Fruit fly (Drosophila melanogaster) whole organism, embryonic: ENCODE results near the gene Acp76A.

Experiments
- ATbp ChIP-seq: fragments of 200-800 bp; sonication (Bioruptor generic); optimal IDR thresholded peaks from 2 replicates; lab custom pipeline; 2017; ENCODE audit warnings: missing biosample characterization, mild to moderate bottlenecking, missing genetic modification characterization, missing genetic modification reagents
- Bdp1 ChIP-seq: fragments of 200-800 bp; sonication (Bioruptor generic); optimal IDR thresholded peaks from 3 replicates; lab custom pipeline; 2016; ENCODE audit warnings: missing biosample characterization, missing genetic modification characterization
- BtbVII ChIP-seq: fragments of 200-800 bp; sonication (Bioruptor generic); optimal IDR thresholded peaks from 3 replicates; lab custom pipeline; 2017; ENCODE audit warnings: missing biosample characterization, mild to moderate bottlenecking, missing genetic modification characterization
- CG10209 ChIP-seq: fragments of 200-800 bp; sonication (Bioruptor generic); optimal IDR thresholded peaks from 3 replicates; lab custom pipeline; 2017; ENCODE audit warnings: missing biosample characterization, mild to moderate bottlenecking, missing genetic modification characterization, missing genetic modification reagents
- CG10321 ChIP-seq: fragments of 200-800 bp; sonication (Bioruptor generic); IDR thresholded peaks from 2 replicates; pipeline ENCODE4 v1.3.6; 2022; ENCODE audit warnings: missing biosample characterization, missing genetic modification characterization
- CG13894 ChIP-seq: fragments of 200-800 bp; sonication (Bioruptor generic); optimal IDR thresholded peaks from 3 replicates; lab custom pipeline; 2018; ENCODE audit warnings: missing biosample characterization, mild to moderate bottlenecking, missing genetic modification characterization, moderate library complexity
- CG14441 ChIP-seq: fragments of 200-800 bp; sonication (Bioruptor generic); IDR thresholded peaks from 2 replicates; pipeline ENCODE4 v1.3.6; 2022; ENCODE audit warnings: missing biosample characterization, missing genetic modification characterization
- CG17359 ChIP-seq: fragments of 200-800 bp; sonication (Bioruptor generic); optimal IDR thresholded peaks from 3 replicates; lab custom pipeline; 2018; ENCODE audit warnings: missing biosample characterization, mild to moderate bottlenecking, missing genetic modification characterization, moderate library complexity
- CG1792 ChIP-seq: fragments of 200-800 bp; sonication (Bioruptor generic); optimal IDR thresholded peaks from 2 replicates; lab custom pipeline; 2016; ENCODE audit warnings: missing biosample characterization, missing genetic modification characterization
- CG2199 ChIP-seq: fragments of 200-800 bp; sonication (Bioruptor generic); IDR thresholded peaks from 3 replicates; pipeline ENCODE4 v1.3.6; 2022; ENCODE audit warnings: missing biosample characterization, missing genetic modification characterization
- CG3281 ChIP-seq: fragments of 200-800 bp; sonication (Bioruptor generic); optimal IDR thresholded peaks from 3 replicates; lab custom pipeline; 2017; ENCODE audit warnings: missing biosample characterization, mild to moderate bottlenecking, missing genetic modification characterization
- CG7372 ChIP-seq: fragments of 200-800 bp; sonication (Bioruptor generic); IDR thresholded peaks from 2 replicates; pipeline ENCODE4 v1.3.6; 2022; ENCODE audit warnings: missing biosample characterization, missing genetic modification characterization
- CG8281 ChIP-seq: fragments of 200-800 bp; sonication (Bioruptor generic); optimal IDR thresholded peaks from 2 replicates; lab custom pipeline; 2018; ENCODE audit warnings: missing biosample characterization, mild to moderate bottlenecking, missing genetic modification characterization, moderate library complexity
- CrebB ChIP-seq: fragments of 200-800 bp; sonication (Bioruptor generic); optimal IDR thresholded peaks from 3 replicates; lab custom pipeline; 2018; ENCODE audit warnings: missing biosample characterization, mild to moderate bottlenecking, missing genetic modification characterization
- Dll ChIP-seq: fragments of 200-800 bp; sonication (Bioruptor generic); IDR thresholded peaks from 4 replicates; pipeline ENCODE4 v1.3.6; 2022; ENCODE audit warnings: missing biosample characterization, missing genetic modification characterization; ENCODE audit not compliant: partially characterized antibody
- Doc3 ChIP-seq: fragments of 200-800 bp; sonication (Bioruptor generic); IDR thresholded peaks from 3 replicates; pipeline ENCODE4 v1.3.6; 2022; ENCODE audit warnings: missing biosample characterization, missing genetic modification characterization; ENCODE audit not compliant: partially characterized antibody
- Dp ChIP-seq: fragments of 200-800 bp; sonication (Bioruptor generic); optimal IDR thresholded peaks from 2 replicates; lab custom pipeline; 2018; ENCODE audit warnings: missing biosample characterization, mild to moderate bottlenecking, missing genetic modification characterization, moderate library complexity
- ERR ChIP-seq: fragments of 200-800 bp; sonication (Bioruptor generic); optimal IDR thresholded peaks from 2 replicates; lab custom pipeline; 2016; ENCODE audit warnings: missing biosample characterization, missing genetic modification characterization
- GATAe ChIP-seq: fragments of 200-800 bp; sonication (Bioruptor generic); conservative IDR thresholded peaks from 2 replicates; pipeline ENCODE4 v1.3.6; 2022; ENCODE audit warnings: missing biosample characterization, missing genetic modification characterization
- Hmx ChIP-seq: fragments of 200-800 bp; sonication (Bioruptor generic); optimal IDR thresholded peaks from 2 replicates; lab custom pipeline; 2016; ENCODE audit warnings: missing biosample characterization, missing genetic modification characterization
- Hr39 ChIP-seq: fragments of >200 bp; optimal IDR thresholded peaks from 2 replicates; lab custom pipeline; 2017
- Max ChIP-seq: fragments of 200-800 bp; sonication (Bioruptor generic); optimal IDR thresholded peaks from 2 replicates; lab custom pipeline; 2016; ENCODE audit warnings: missing biosample characterization, mild to moderate bottlenecking, missing genetic modification characterization
- Med ChIP-seq: fragments of 200-800 bp; sonication (Bioruptor generic); peaks from one replicate; lab custom pipeline; 2016; ENCODE audit warnings: missing biosample characterization, missing genetic modification characterization, mild to moderate bottlenecking, inconsistent platforms, moderate library complexity
- Meics ChIP-seq: fragments of 200-800 bp; sonication (Bioruptor generic); optimal IDR thresholded peaks from 2 replicates; lab custom pipeline; 2017; ENCODE audit warnings: missing biosample characterization, mild to moderate bottlenecking, missing genetic modification characterization
- NK7.1 ChIP-seq: fragments of 200-800 bp; sonication (Bioruptor generic); optimal IDR thresholded peaks from 3 replicates; lab custom pipeline; 2016; ENCODE audit warnings: missing biosample characterization, missing genetic modification characterization
- Opbp ChIP-seq: fragments of 200-800 bp; sonication (Bioruptor generic); IDR thresholded peaks from 3 replicates; pipeline ENCODE4 v1.3.6; 2022; ENCODE audit warnings: missing biosample characterization, missing genetic modification characterization; ENCODE audit not compliant: partially characterized antibody
- Sox102F ChIP-seq: fragments of 200-800 bp; sonication (Bioruptor generic); optimal IDR thresholded peaks from 2 replicates; lab custom pipeline; 2018; ENCODE audit warnings: missing biosample characterization, mild to moderate bottlenecking, missing genetic modification characterization, moderate library complexity
- crol ChIP-seq: fragments of 200-800 bp; sonication (Bioruptor generic); IDR thresholded peaks from 2 replicates; pipeline ENCODE4 v1.3.6; 2022; ENCODE audit warnings: missing biosample characterization, missing genetic modification characterization
- dm ChIP-seq: fragments of 200-800 bp; sonication (Bioruptor generic); optimal IDR thresholded peaks from 3 replicates; lab custom pipeline; 2016; ENCODE audit warnings: missing biosample characterization, missing genetic modification characterization
- dysf ChIP-seq: fragments of 200-800 bp; sonication (Bioruptor generic); IDR thresholded peaks from 3 replicates; pipeline ENCODE4 v1.3.6; 2022; ENCODE audit warnings: missing biosample characterization, missing genetic modification characterization
- grau ChIP-seq: fragments of 200-800 bp; optimal IDR thresholded peaks from 3 replicates; lab custom pipeline; 2019; ENCODE audit warnings: missing biosample characterization, mild to moderate bottlenecking, missing genetic modification characterization, moderate library complexity
- ken ChIP-seq: fragments of 200-800 bp; sonication (Bioruptor generic); IDR thresholded peaks from 3 replicates; pipeline ENCODE4 v1.3.6; 2022; ENCODE audit warnings: missing biosample characterization, missing genetic modification characterization
- mam ChIP-seq: fragments of 200-800 bp; sonication (Bioruptor generic); optimal IDR thresholded peaks from 3 replicates; lab custom pipeline; 2016; ENCODE audit warnings: missing biosample characterization, missing genetic modification characterization
- mld ChIP-seq: fragments of 200-800 bp; sonication (Bioruptor generic); IDR thresholded peaks from 3 replicates; pipeline ENCODE4 v1.3.6; 2022; ENCODE audit warnings: missing biosample characterization, missing genetic modification characterization; ENCODE audit not compliant: partially characterized antibody
- org-1 ChIP-seq: fragments of 200-800 bp; sonication (Bioruptor generic); optimal IDR thresholded peaks from 2 replicates; lab custom pipeline; 2017; ENCODE audit warnings: missing biosample characterization, missing genetic modification characterization
- sc ChIP-seq, 3 experiments: fragments of >200 bp in 2 of 3; fragments of 200-800 bp in 1 of 3; sonication (Bioruptor generic) in 1 of 3; optimal IDR thresholded peaks; 2 replicates in 2 of 3; 3 replicates in 1 of 3; lab custom pipeline; 2017; ENCODE audit warnings: mild to moderate bottlenecking in 1 of 3, missing biosample characterization in 1 of 3, missing genetic modification characterization in 1 of 3, missing genetic modification reagents in 1 of 3
- shn ChIP-seq: fragments of 200-800 bp; sonication (Bioruptor generic); optimal IDR thresholded peaks from 3 replicates; lab custom pipeline; 2016; ENCODE audit warnings: missing biosample characterization, missing genetic modification characterization
- slbo ChIP-seq: fragments of 200-800 bp; sonication (Bioruptor generic); IDR thresholded peaks from 2 replicates; pipeline ENCODE4 v1.3.6; 2022; ENCODE audit warnings: missing biosample characterization, missing genetic modification characterization
- slp2 ChIP-seq: fragments of 200-800 bp; sonication (Bioruptor generic); optimal IDR thresholded peaks from 2 replicates; lab custom pipeline; 2016; ENCODE audit warnings: missing biosample characterization, missing genetic modification characterization
- sob ChIP-seq: fragments of 200-800 bp; sonication (Bioruptor generic); IDR thresholded peaks from 2 replicates; pipeline ENCODE4 v1.3.6; 2022; ENCODE audit warnings: missing biosample characterization, missing genetic modification characterization
- sqz ChIP-seq: fragments of 200-800 bp; sonication (Bioruptor generic); optimal IDR thresholded peaks from 3 replicates; lab custom pipeline; 2018; ENCODE audit warnings: missing biosample characterization, mild to moderate bottlenecking, missing genetic modification characterization
- toy ChIP-seq: fragments of 200-800 bp; sonication (Bioruptor generic); IDR thresholded peaks from 2 replicates; pipeline ENCODE4 v1.3.6; 2022; ENCODE audit warnings: missing biosample characterization, missing genetic modification characterization
- vfl ChIP-seq: fragments of 200-800 bp; sonication (Bioruptor generic); optimal IDR thresholded peaks from 2 replicates; lab custom pipeline; 2016; ENCODE audit warnings: missing biosample characterization, missing genetic modification characterization
- wdn ChIP-seq: fragments of 200-800 bp; sonication (Bioruptor generic); IDR thresholded peaks from 2 replicates; pipeline ENCODE4 v1.3.6; 2022; ENCODE audit warnings: missing biosample characterization, missing genetic modification characterization

Acp76A gene

DNA sequence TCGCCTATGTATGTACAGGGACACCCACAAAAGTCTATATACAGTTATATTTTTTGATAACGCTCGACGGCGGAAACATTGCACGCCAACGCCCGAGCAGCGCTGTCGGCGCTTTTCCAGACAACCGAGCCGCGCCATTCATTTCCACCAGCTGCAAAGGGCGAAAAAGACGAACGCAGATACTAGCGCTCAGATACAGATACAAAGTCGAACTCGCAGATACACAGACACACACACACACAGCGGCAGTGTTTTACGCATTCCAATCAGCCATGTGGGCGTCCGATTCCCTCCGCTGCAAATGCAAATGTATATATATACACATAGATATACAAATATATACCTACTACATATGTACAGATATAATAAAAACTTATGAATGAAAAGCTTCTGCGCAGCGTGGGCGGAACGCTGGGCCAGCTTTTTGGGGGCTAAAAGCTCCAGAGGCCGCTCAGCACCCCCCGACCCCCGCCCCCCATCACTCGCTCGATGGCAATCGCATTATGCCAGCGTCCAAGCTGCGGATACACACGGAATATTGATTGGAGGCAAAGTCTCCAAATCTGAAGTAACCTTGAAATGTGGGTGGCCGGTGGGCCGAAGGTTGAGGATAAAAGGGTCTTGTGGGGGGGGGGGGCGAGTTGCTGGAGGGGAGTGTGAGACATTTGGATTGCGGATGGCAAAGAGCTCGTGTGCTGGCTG is 39.7 kb upstream of the Acp76A start (continued):
- TF ChIP-seq mld (GFP tag; lab: Robert Waterston, UW) (no peak), Doc3 (GFP tag; lab: Robert Waterston, UW) (0 out of 3 replicates have a peak, but pooled peaks have one; percentile 14), vfl (GFP tag; lab: Kevin White, UChicago) (no peak), Opbp (0 out of 3 replicates have a peak, but pooled peaks have one; percentile 41), sob (GFP tag; lab: Robert Waterston, UW) (no peak), Hr39 (peak; percentile 29)

DNA sequence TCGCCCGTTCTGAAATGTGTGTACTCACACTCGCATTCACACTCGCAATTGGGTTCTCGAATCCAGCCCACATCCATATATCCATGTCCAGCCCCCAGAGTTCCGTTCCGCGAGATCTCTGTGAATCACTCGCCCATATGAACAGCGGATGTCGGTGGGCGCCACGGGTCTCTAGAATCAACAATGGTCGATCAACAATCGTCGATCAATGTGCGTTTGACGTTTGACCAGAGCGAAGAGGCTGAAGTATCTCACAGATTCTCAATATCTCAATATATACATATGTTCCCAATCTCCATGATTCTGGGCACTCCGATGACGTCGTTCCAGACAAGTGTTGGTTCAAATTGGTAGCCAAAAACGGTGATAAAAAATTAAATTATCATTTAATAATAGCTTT is 37.3 kb upstream of the Acp76A start:
- TF ChIP-seq CG1792 (GFP tag; lab: Kevin White, UChicago) = no peak
- TF ChIP-seq CG8281 (tag; lab: Kevin White, UChicago) = peak; percentile 58
- TF ChIP-seq GATAe (GFP tag; lab: Robert Waterston, UW) = no peak
- TF ChIP-seq CG14441 (GFP tag; lab: Robert Waterston, UW) = 0 out of 2 replicates have a peak, but pooled peaks have one; percentile 7
- TF ChIP-seq CG2199 = 0 out of 3 replicates have a peak, but pooled peaks have one; percentile 17
- TF ChIP-seq CG13894 = peak; percentile 50
- TF ChIP-seq Med (GFP tag; lab: Kevin White, UChicago) = peak; percentile 75

DNA sequence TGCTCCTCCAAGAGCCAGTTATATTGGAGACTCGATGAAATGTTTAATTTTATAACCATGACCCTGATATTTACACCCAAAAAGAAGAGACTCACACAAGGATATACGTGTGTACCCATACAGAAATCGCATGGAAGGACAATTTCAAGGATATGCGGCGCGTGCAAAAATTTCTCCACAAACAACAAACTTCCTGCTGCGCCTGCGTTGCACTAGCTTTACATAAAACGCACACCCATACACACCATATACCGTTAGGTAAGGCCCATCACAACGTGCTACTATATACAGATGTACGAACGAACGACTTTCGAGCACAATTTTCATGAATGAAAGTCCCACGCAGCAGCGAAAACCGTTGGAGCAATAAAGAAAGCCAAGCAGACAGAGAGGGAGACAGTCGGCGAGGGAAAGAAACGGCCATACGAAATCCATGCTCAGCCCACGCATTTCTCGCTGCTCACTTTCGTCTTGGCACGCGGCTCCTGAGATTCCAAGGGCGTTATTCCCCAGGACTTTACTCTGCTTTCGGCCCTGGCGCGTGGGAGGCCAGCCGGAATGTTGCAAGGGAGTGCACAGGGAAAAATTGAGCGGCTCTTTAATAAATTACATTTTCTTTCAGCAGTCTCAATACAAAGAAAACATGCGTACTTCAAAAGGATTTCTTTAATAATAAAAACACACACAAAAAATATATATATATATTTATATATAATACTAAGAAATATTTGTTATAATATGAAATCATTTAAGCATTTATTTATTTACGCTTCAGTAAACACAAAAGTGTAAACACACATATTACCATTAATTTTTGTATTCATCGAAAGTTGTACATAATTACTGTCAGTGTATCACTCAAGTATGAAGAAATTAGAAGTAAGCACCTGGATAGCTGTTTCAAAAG is 35.8 kb upstream of the Acp76A start:
- TF ChIP-seq Sox102F (GFP tag; lab: Kevin White, UChicago) (peak; percentile 59), Max (no peak), Opbp (no peak), dysf (GFP tag; lab: Robert Waterston, UW) (0 out of 3 replicates have a peak, but pooled peaks have one; percentile 5), CG10321 (no peak), ATbp (GFP tag; lab: Kevin White, UChicago) (no peak), ken (GFP tag; lab: Robert Waterston, UW) (no peak), Doc3 (GFP tag; lab: Robert Waterston, UW) (no peak), Bdp1 (GFP tag; lab: Kevin White, UChicago) (no peak), shn (GFP tag; lab: Kevin White, UChicago) (no peak), CrebB (tag; lab: Kevin White, UChicago) (no peak), CG7372 (no peak), sqz (GFP tag; lab: Kevin White, UChicago) (no peak), crol (GFP tag; lab: Robert Waterston, UW) (no peak), BtbVII (peak; percentile 39), mam (GFP tag; lab: Kevin White, UChicago) (no peak), slp2 (GFP tag; lab: Kevin White, UChicago) (no peak), ERR (GFP tag; lab: Kevin White, UChicago) (no peak), NK7.1 (no peak), Meics (GFP tag; lab: Kevin White, UChicago) (peak; percentile 68), sc (optimal IDR thresholded peaks at IDR 0.05; lab: Kevin White, UChicago) (no peak), sc (GFP tag; optimal IDR thresholded peaks at IDR 0.05; lab: Kevin White, UChicago) (peak; percentile 6), CG8281 (tag; lab: Kevin White, UChicago) (no peak), Dll (GFP tag; lab: Robert Waterston, UW) (no peak), CG10209 (peak; percentile 44), slbo (GFP tag; lab: Robert Waterston, UW) (0 out of 2 replicates have a peak, but pooled peaks have one; percentile 17), Hmx (GFP tag; lab: Kevin White, UChicago) (no peak), wdn (GFP tag; lab: Robert Waterston, UW) (no peak), org-1 (GFP tag; lab: Kevin White, UChicago) (no peak), toy (GFP tag; lab: Robert Waterston, UW) (no peak), grau (tag; lab: Kevin White, UChicago) (peak; percentile 62), CG3281 (GFP tag; lab: Kevin White, UChicago) (peak; percentile 62), Dp (no peak), dm (GFP tag; lab: Kevin White, UChicago) (no peak), CG17359 (tag; lab: Kevin White, UChicago) (peak; percentile 31)
